Worm (Caenorhabditis elegans) whole organism, mixed stage, embryonic: Measurements from ENCODE around the gene T04A8.8.

ENCODE experiments used
- elt-3 ChIP-seq: fragments of 150-350 bp; optimal IDR thresholded peaks from 2 replicates; lab custom pipeline; 2014; ENCODE audit warnings: missing biosample characterization, missing genetic modification characterization
- nhr-237 ChIP-seq: fragments of 150-350 bp; optimal IDR thresholded peaks from 2 replicates; lab custom pipeline; 2014; ENCODE audit warnings: missing biosample characterization, missing genetic modification characterization

- TF ChIP-seq nhr-237 (tag; lab: Kevin White, UChicago): no peak
- no peak for TF ChIP-seq elt-3 (tag; lab: Kevin White, UChicago)
These were observed 43.8 kb upstream of the T04A8.8 start, which contains the start of gene ppm-2 for ce11 chrIII:4649811-4650544.
